Worm (Caenorhabditis elegans) whole organism, L3 larva: Measurements from ENCODE around the gene Y57A10A.2.
A peak's percentile ranks its signal among the peaks of the same experiment; 100 is the strongest.

Source experiments
- R02D3.7 ChIP-seq: fragments of 150-350 bp; optimal IDR thresholded peaks from 2 replicates; lab custom pipeline; 2014; ENCODE audit warnings: missing biosample characterization, missing genetic modification characterization
- ZK546.5 ChIP-seq: sonication (generic microtip); optimal IDR thresholded peaks from 2 replicates; lab custom pipeline; 2017; ENCODE audit warnings: missing biosample characterization, missing genetic modification characterization
- aly-2 ChIP-seq: fragments of 150-350 bp; optimal IDR thresholded peaks from 2 replicates; lab custom pipeline; 2014; ENCODE audit warnings: missing biosample characterization, missing genetic modification characterization
- ama-1 ChIP-seq: fragments of 150-350 bp; optimal IDR thresholded peaks from 2 replicates; lab custom pipeline; 2018
- ceh-16 ChIP-seq: sonication (generic microtip); optimal IDR thresholded peaks from 2 replicates; lab custom pipeline; 2017; ENCODE audit warnings: missing biosample characterization, missing genetic modification characterization
- ceh-28 ChIP-seq: fragments of 150-350 bp; optimal IDR thresholded peaks from 2 replicates; lab custom pipeline; 2014; ENCODE audit warnings: missing biosample characterization, missing genetic modification reagents, missing genetic modification characterization
- ceh-82 ChIP-seq: fragments of 150-350 bp; optimal IDR thresholded peaks from 2 replicates; lab custom pipeline; 2014; ENCODE audit warnings: missing biosample characterization, missing genetic modification characterization
- daf-12 ChIP-seq: fragments of 150-350 bp; optimal IDR thresholded peaks from 2 replicates; lab custom pipeline; 2014; ENCODE audit warnings: missing biosample characterization, missing genetic modification reagents, missing genetic modification characterization
- egl-5 ChIP-seq: fragments of 150-350 bp; optimal IDR thresholded peaks from 2 replicates; lab custom pipeline; 2017; ENCODE audit warnings: missing biosample characterization, missing genetic modification reagents, missing genetic modification characterization, inconsistent platforms
- elt-1 ChIP-seq: fragments of 150-350 bp; optimal IDR thresholded peaks from 2 replicates; lab custom pipeline; 2014; ENCODE audit warnings: missing biosample characterization, missing genetic modification characterization
- elt-2 ChIP-seq: sonication (generic microtip); optimal IDR thresholded peaks from 2 replicates; lab custom pipeline; 2016; ENCODE audit warnings: missing genetic modification reagents, mild to moderate bottlenecking, missing genetic modification characterization, missing compliant biosample characterization
- eor-1 ChIP-seq, 2 experiments: fragments of 150-350 bp; optimal IDR thresholded peaks; 2 replicates each; lab custom pipeline; 2014 to 2018; ENCODE audit warnings: missing biosample characterization in 2 of 2, missing genetic modification characterization in 2 of 2
- fkh-10 ChIP-seq: sonication (generic microtip); optimal IDR thresholded peaks from 2 replicates; lab custom pipeline; 2017; ENCODE audit warnings: missing biosample characterization, missing genetic modification reagents, missing genetic modification characterization
- fkh-2 ChIP-seq: fragments of 150-350 bp; optimal IDR thresholded peaks from 2 replicates; lab custom pipeline; 2014; ENCODE audit warnings: missing biosample characterization, missing genetic modification reagents, missing genetic modification characterization
- hmg-11 ChIP-seq: sonication (generic microtip); optimal IDR thresholded peaks from 2 replicates; lab custom pipeline; 2016; ENCODE audit warnings: missing genetic modification characterization, missing compliant biosample characterization
- lin-15B ChIP-seq: fragments of 150-350 bp; optimal IDR thresholded peaks from 2 replicates; lab custom pipeline; 2014; ENCODE audit warnings: missing biosample characterization, missing genetic modification characterization
- lin-39 ChIP-seq: fragments of 150-350 bp; optimal IDR thresholded peaks from 2 replicates; lab custom pipeline; 2018; ENCODE audit warnings: missing biosample characterization, missing genetic modification reagents, missing genetic modification characterization
- mdl-1 ChIP-seq: fragments of 150-350 bp; optimal IDR thresholded peaks from 2 replicates; lab custom pipeline; 2014; ENCODE audit warnings: missing biosample characterization, missing genetic modification characterization
- mml-1 ChIP-seq: fragments of 150-350 bp; sonication (generic microtip); optimal IDR thresholded peaks from 3 replicates; lab custom pipeline; 2014; ENCODE audit warnings: missing biosample characterization, missing genetic modification characterization
- nfya-1 ChIP-seq: sonication (generic microtip); optimal IDR thresholded peaks from 2 replicates; lab custom pipeline; 2017; ENCODE audit warnings: missing genetic modification characterization, mild to moderate bottlenecking, missing compliant biosample characterization, antibody characterized with exemption, moderate library complexity; ENCODE audit not compliant: insufficient read depth
- nhr-11 ChIP-seq: fragments of 150-350 bp; optimal IDR thresholded peaks from 2 replicates; lab custom pipeline; 2014; ENCODE audit warnings: missing biosample characterization, missing genetic modification characterization
- nhr-12 ChIP-seq: fragments of 150-350 bp; optimal IDR thresholded peaks from 2 replicates; lab custom pipeline; 2014; ENCODE audit warnings: missing biosample characterization, missing genetic modification characterization
- nhr-23 ChIP-seq: fragments of 150-350 bp; optimal IDR thresholded peaks from 2 replicates; lab custom pipeline; 2014; ENCODE audit warnings: missing biosample characterization, missing genetic modification reagents, missing genetic modification characterization
- nhr-237 ChIP-seq: fragments of 150-350 bp; optimal IDR thresholded peaks from 2 replicates; lab custom pipeline; 2014; ENCODE audit warnings: missing biosample characterization, missing genetic modification characterization
- nhr-25 ChIP-seq: sonication (generic microtip); optimal IDR thresholded peaks from 2 replicates; lab custom pipeline; 2017; ENCODE audit warnings: missing biosample characterization, missing genetic modification characterization
- nhr-28 ChIP-seq: fragments of 150-350 bp; optimal IDR thresholded peaks from 2 replicates; lab custom pipeline; 2014; ENCODE audit warnings: missing biosample characterization, missing genetic modification characterization
- nhr-43 ChIP-seq: sonication (generic microtip); optimal IDR thresholded peaks from 2 replicates; lab custom pipeline; 2016; ENCODE audit warnings: mild to moderate bottlenecking, missing genetic modification characterization, missing compliant biosample characterization; ENCODE audit not compliant: poor library complexity, severe bottlenecking
- nhr-67 ChIP-seq: fragments of 150-350 bp; optimal IDR thresholded peaks from 2 replicates; lab custom pipeline; 2014; ENCODE audit warnings: missing biosample characterization, missing genetic modification characterization
- pha-4 ChIP-seq: fragments of 150-350 bp; optimal IDR thresholded peaks from 2 replicates; lab custom pipeline; 2014; ENCODE audit warnings: missing biosample characterization, missing genetic modification reagents, missing genetic modification characterization
- pqm-1 ChIP-seq: fragments of 150-350 bp; optimal IDR thresholded peaks from 2 replicates; lab custom pipeline; 2017; ENCODE audit warnings: missing biosample characterization, missing genetic modification characterization, inconsistent platforms
- sea-2 ChIP-seq: fragments of 150-350 bp; sonication (generic microtip); optimal IDR thresholded peaks from 4 replicates; lab custom pipeline; 2014; ENCODE audit warnings: missing biosample characterization, missing genetic modification reagents, missing genetic modification characterization
- skn-1 ChIP-seq: fragments of 150-350 bp; optimal IDR thresholded peaks from 2 replicates; lab custom pipeline; 2014; ENCODE audit warnings: missing biosample characterization, missing genetic modification characterization
- snpc-4 ChIP-seq: fragments of 150-350 bp; optimal IDR thresholded peaks from 2 replicates; lab custom pipeline; 2014; ENCODE audit warnings: missing biosample characterization, missing genetic modification characterization
- unc-39 ChIP-seq: sonication (generic microtip); optimal IDR thresholded peaks from 4 replicates; lab custom pipeline; 2017; ENCODE audit warnings: missing biosample characterization, missing genetic modification characterization
- unc-62 ChIP-seq: fragments of 150-350 bp; sonication (generic microtip); optimal IDR thresholded peaks from 4 replicates; lab custom pipeline; 2014; ENCODE audit warnings: missing biosample characterization, missing genetic modification reagents, missing genetic modification characterization
- ztf-4 ChIP-seq: fragments of 150-350 bp; optimal IDR thresholded peaks from 2 replicates; lab custom pipeline; 2014; ENCODE audit warnings: missing biosample characterization, missing genetic modification characterization

Y57A10A.2 gene

ce11 chrII:12102365-12102764, 45.1 kb upstream of the Y57A10A.2 start (continued):
- TF ChIP-seq ama-1 (lab: Kevin White, UChicago): peak; percentile 84
- TF ChIP-seq lin-15B (tag; lab: Kevin White, UChicago): peak; percentile 74
- TF ChIP-seq ceh-16 (tag; lab: Kevin White, UChicago): no peak
- TF ChIP-seq elt-1 (tag; lab: Kevin White, UChicago): peak; percentile 52
- peak; percentile 80 for TF ChIP-seq snpc-4 (tag; lab: Kevin White, UChicago)
- TF ChIP-seq nhr-237 (tag; lab: Kevin White, UChicago): no peak

ce11 chrII:12107840-12108239, 39.6 kb upstream of the Y57A10A.2 start, which contains the start of gene Y17G7B.18:
TSS of gene Y17G7B.18 (minus strand) at chrII:12107857.
- TF ChIP-seq mdl-1 (tag; lab: Kevin White, UChicago) (no peak), egl-5 (tag; lab: Kevin White, UChicago) (peak; percentile 39), pha-4 (tag; lab: Kevin White, UChicago) (peak; percentile 87), nhr-28 (tag; lab: Kevin White, UChicago) (no peak), nhr-67 (no peak), unc-39 (tag; lab: Kevin White, UChicago) (no peak), nhr-237 (tag; lab: Kevin White, UChicago) (no peak), lin-39 (tag; lab: Kevin White, UChicago) (peak; percentile 26), elt-2 (tag; lab: Kevin White, UChicago) (no peak), R02D3.7 (tag; lab: Kevin White, UChicago) (peak; percentile 47), aly-2 (tag; lab: Kevin White, UChicago) (no peak), snpc-4 (tag; lab: Kevin White, UChicago) (peak; percentile 64), nfya-1 (tag; lab: Kevin White, UChicago) (peak; percentile 83), ceh-28 (tag; lab: Kevin White, UChicago) (peak; percentile 29), nhr-23 (tag; lab: Kevin White, UChicago) (peak; percentile 53), fkh-10 (peak; percentile 58), nhr-25 (peak; percentile 36), ZK546.5 (tag; lab: Kevin White, UChicago) (no peak), pqm-1 (tag; lab: Kevin White, UChicago) (no peak), sea-2 (GFP tag; lab: Kevin White, UChicago) (no peak), skn-1 (peak; percentile 71), hmg-11 (peak; percentile 78), ceh-82 (tag; lab: Kevin White, UChicago) (peak; percentile 33), lin-15B (tag; lab: Kevin White, UChicago) (peak; percentile 84), mml-1 (tag; lab: Kevin White, UChicago) (no peak), daf-12 (no peak)

- no peak for TF ChIP-seq fkh-2
- TF ChIP-seq nhr-12: no peak
- peak; percentile 88 for TF ChIP-seq nfya-1 (tag; lab: Kevin White, UChicago)
Measured at ce11 chrII:12108843-12109242, 38.6 kb upstream of the Y57A10A.2 start.

- TF ChIP-seq nhr-12: no peak
- no peak for TF ChIP-seq nhr-43 (tag; lab: Kevin White, UChicago)
- TF ChIP-seq sea-2 (GFP tag; lab: Kevin White, UChicago): no peak
- TF ChIP-seq mml-1 (tag; lab: Kevin White, UChicago): no peak
- TF ChIP-seq unc-62 (GFP tag; lab: Kevin White, UChicago): no peak
- TF ChIP-seq daf-12: no peak
- no peak for TF ChIP-seq nfya-1 (tag; lab: Kevin White, UChicago)
- no peak for TF ChIP-seq skn-1
- no peak for TF ChIP-seq aly-2 (tag; lab: Kevin White, UChicago)
- no peak for TF ChIP-seq ztf-4 (tag; lab: Kevin White, UChicago)
- no peak for TF ChIP-seq lin-15B (tag; lab: Kevin White, UChicago)
- TF ChIP-seq nhr-11: no peak
- no peak for TF ChIP-seq nhr-237 (tag; lab: Kevin White, UChicago)
- no peak for TF ChIP-seq ceh-82 (tag; lab: Kevin White, UChicago)
- no peak for TF ChIP-seq egl-5 (tag; lab: Kevin White, UChicago)
- no peak for TF ChIP-seq nhr-67
- TF ChIP-seq eor-1 (tag; optimal IDR thresholded peaks at IDR 0.05; lab: Kevin White, UChicago): no peak
Measured at ce11 chrII:12110997-12111396, 36.4 kb upstream of the Y57A10A.2 start.
